ENCODE assay signal across 3 fruit fly cellular contexts in the genomic region with DNA sequence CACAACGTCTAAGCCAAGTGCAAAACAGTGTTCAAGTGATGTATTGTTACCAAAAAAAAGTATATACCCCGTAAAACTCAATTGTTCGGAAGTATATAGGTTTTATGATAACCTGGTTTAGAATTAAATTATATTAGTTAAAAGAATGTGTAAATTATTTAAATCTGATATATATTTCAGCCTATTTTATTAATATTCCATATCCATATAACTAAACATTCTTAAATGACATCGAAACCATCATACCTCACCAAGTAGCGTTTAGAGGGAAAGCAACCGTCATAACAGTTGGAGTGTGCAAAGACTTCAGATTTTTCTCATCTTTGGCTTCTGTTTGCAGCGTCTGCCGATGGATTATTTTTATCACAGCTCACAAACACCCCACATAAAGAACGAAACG.
TF ChIP-seq lines count a peak whose summit lies in the region.

No protein-coding gene starts in this region.

TF ChIP-seq in whole organism, embryonic, 481 proteins besides CTCF, POLR2A, EP300 and RAD21 (continued from another document and continues in another):
- TF ChIP-seq Hand (GFP tag; optimal IDR thresholded peaks at IDR 0.05; lab: Kevin White, UChicago) (peak; percentile 67), maf-S (GFP tag; optimal IDR thresholded peaks at IDR 0.05; lab: Kevin White, UChicago) (no peak), CG7372 (GFP tag; IDR thresholded peaks at IDR 0.05; lab: Robert Waterston, UW) (peak; percentile 78), gem (tag; optimal IDR thresholded peaks at IDR 0.05; lab: Kevin White, UChicago) (peak; percentile 92), HmgZ (tag; optimal IDR thresholded peaks at IDR 0.05; lab: Kevin White, UChicago) (peak; percentile 54), CG34422 (GFP tag; IDR thresholded peaks at IDR 0.05; lab: Robert Waterston, UW) (peak; percentile 83), tll (GFP tag; optimal IDR thresholded peaks at IDR 0.05; lab: Kevin White, UChicago) (no peak), CG13894 (tag; optimal IDR thresholded peaks at IDR 0.05; lab: Kevin White, UChicago) (peak; percentile 63), HHEX (GFP tag; optimal IDR thresholded peaks at IDR 0.05; lab: Kevin White, UChicago) (peak; percentile 64), CG1024 (GFP tag; IDR thresholded peaks at IDR 0.05; lab: Robert Waterston, UW) (peak; percentile 55; the same call in 1 of the 2 replicates), ranshi (GFP tag; IDR thresholded peaks at IDR 0.05; lab: Robert Waterston, UW) (peak; percentile 83; the same call in 1 of the 2 replicates), crol (GFP tag; IDR thresholded peaks at IDR 0.05; lab: Robert Waterston, UW) (peak; percentile 49; the same call in 1 of the 2 replicates), CG10267 (tag; optimal IDR thresholded peaks at IDR 0.05; lab: Kevin White, UChicago) (peak; percentile 83), CG30020 (tag; optimal IDR thresholded peaks at IDR 0.05; lab: Kevin White, UChicago) (peak; percentile 36), sim (GFP tag; IDR thresholded peaks at IDR 0.05; lab: Robert Waterston, UW) (peak; percentile 71), schlank (tag; optimal IDR thresholded peaks at IDR 0.05; lab: Kevin White, UChicago) (peak; percentile 2), CG8388 (GFP tag; optimal IDR thresholded peaks at IDR 0.05; lab: Kevin White, UChicago) (peak; percentile 88), nom (GFP tag; optimal IDR thresholded peaks at IDR 0.05; lab: Kevin White, UChicago) (peak; percentile 36), tgo (GFP tag; IDR thresholded peaks at IDR 0.05; lab: Robert Waterston, UW) (peak; percentile 88), otp (GFP tag; IDR thresholded peaks at IDR 0.05; lab: Robert Waterston, UW) (peak; percentile 85), CG14441 (GFP tag; IDR thresholded peaks at IDR 0.05; lab: Robert Waterston, UW) (peak; percentile 66; the same call in 1 of the 2 replicates), Bgb (GFP tag; IDR thresholded peaks at IDR 0.05; lab: Robert Waterston, UW; ENCODE audit: partially characterized antibody) (no peak), HLH54F (GFP tag; optimal IDR thresholded peaks at IDR 0.05; lab: Kevin White, UChicago) (no peak), oc (tag; optimal IDR thresholded peaks at IDR 0.05; lab: Kevin White, UChicago) (peak; percentile 85), cas (GFP tag; IDR thresholded peaks at IDR 0.05; lab: Robert Waterston, UW) (peak; percentile 42; the same call in 1 of the 2 replicates), Myb (GFP tag; optimal IDR thresholded peaks at IDR 0.05; lab: Kevin White, UChicago) (no peak), ci (GFP tag; IDR thresholded peaks at IDR 0.05; lab: Robert Waterston, UW) (peak; percentile 76), CG6254 (GFP tag; optimal IDR thresholded peaks at IDR 0.05; lab: Kevin White, UChicago) (peak; percentile 42), Ssrp (tag; optimal IDR thresholded peaks at IDR 0.05; lab: Kevin White, UChicago) (peak; percentile 89), Aef1 (GFP tag; IDR thresholded peaks at IDR 0.05; lab: Robert Waterston, UW) (peak; percentile 64), CG8359 (GFP tag; optimal IDR thresholded peaks at IDR 0.05; lab: Kevin White, UChicago; ENCODE audit: borderline replicate concordance) (peak; percentile 14), Deaf1 (tag; optimal IDR thresholded peaks at IDR 0.05; lab: Kevin White, UChicago) (peak; percentile 55), Fer3 (tag; optimal IDR thresholded peaks at IDR 0.05; lab: Kevin White, UChicago) (peak; percentile 84), CG13424 (tag; optimal IDR thresholded peaks at IDR 0.05; lab: Kevin White, UChicago) (peak; percentile 86), al (GFP tag; IDR thresholded peaks at IDR 0.05; lab: Robert Waterston, UW) (peak; percentile 64), CG6175 (GFP tag; IDR thresholded peaks at IDR 0.05; lab: Robert Waterston, UW) (0 out of 3 replicates have a peak, but pooled peaks have one; percentile 15), E2f1 (GFP tag; IDR thresholded peaks at IDR 0.05; lab: Robert Waterston, UW) (peak; percentile 80), sob (GFP tag; IDR thresholded peaks at IDR 0.05; lab: Robert Waterston, UW) (peak; percentile 82), ind (GFP tag; optimal IDR thresholded peaks at IDR 0.05; lab: Kevin White, UChicago) (peak; percentile 58), CG17359 (tag; optimal IDR thresholded peaks at IDR 0.05; lab: Kevin White, UChicago) (peak; percentile 90), CG5953 (GFP tag; IDR thresholded peaks at IDR 0.05; lab: Robert Waterston, UW) (peak; percentile 83)

TF ChIP-seq in whole organism, prepupa, 60 proteins besides CTCF, POLR2A, EP300 and RAD21 (continued from another document):
- TF ChIP-seq Sox14 (GFP tag; optimal IDR thresholded peaks at IDR 0.05; lab: Kevin White, UChicago) (peak; percentile 56), achi (GFP tag; optimal IDR thresholded peaks at IDR 0.05; lab: Kevin White, UChicago) (peak; percentile 85), CG10669 (GFP tag; optimal IDR thresholded peaks at IDR 0.05; lab: Kevin White, UChicago) (peak; percentile 76), CG15336 (GFP tag; IDR thresholded peaks at IDR 0.05; lab: Robert Waterston, UW) (peak; percentile 86), CG3919 (GFP tag; optimal IDR thresholded peaks at IDR 0.05; lab: Kevin White, UChicago) (peak; percentile 82), Eip78C (GFP tag; lab: Kevin White, UChicago) (peak; percentile 93), vri (GFP tag; optimal IDR thresholded peaks at IDR 0.05; lab: Kevin White, UChicago) (peak; percentile 40), lz (GFP tag; optimal IDR thresholded peaks at IDR 0.05; lab: Kevin White, UChicago) (peak; percentile 62), Eip75B (GFP tag; optimal IDR thresholded peaks at IDR 0.05; lab: Kevin White, UChicago) (peak; percentile 58), CG9139 (GFP tag; optimal IDR thresholded peaks at IDR 0.05; lab: Kevin White, UChicago) (peak; percentile 52), spab (GFP tag; optimal IDR thresholded peaks at IDR 0.05; lab: Kevin White, UChicago) (peak; percentile 64), dsx (GFP tag; optimal IDR thresholded peaks at IDR 0.05; lab: Kevin White, UChicago; ENCODE audit: poor library complexity, severe bottlenecking) (peak; percentile 83), acj6 (GFP tag; optimal IDR thresholded peaks at IDR 0.05; lab: Kevin White, UChicago) (peak; percentile 87), Gug (GFP tag; IDR thresholded peaks at IDR 0.05; lab: Robert Waterston, UW) (peak; percentile 73; the same call in 1 of the 2 replicates), CG3032 (tag; optimal IDR thresholded peaks at IDR 0.05; lab: Kevin White, UChicago) (peak; percentile 83), CG16779 (tag; optimal IDR thresholded peaks at IDR 0.05; lab: Kevin White, UChicago) (peak; percentile 46), net (GFP tag; optimal IDR thresholded peaks at IDR 0.05; lab: Kevin White, UChicago) (peak; percentile 80), CG32006 (GFP tag; optimal IDR thresholded peaks at IDR 0.05; lab: Kevin White, UChicago) (peak; percentile 87), CG6276 (GFP tag; optimal IDR thresholded peaks at IDR 0.05; lab: Kevin White, UChicago) (peak; percentile 40), CG8319 (GFP tag; optimal IDR thresholded peaks at IDR 0.05; lab: Kevin White, UChicago) (peak; percentile 10), eg (GFP tag; IDR thresholded peaks at IDR 0.05; lab: Robert Waterston, UW) (peak; percentile 88), ss (GFP tag; optimal IDR thresholded peaks at IDR 0.05; lab: Kevin White, UChicago) (peak; percentile 20 to 54), CG10631 (GFP tag; optimal IDR thresholded peaks at IDR 0.05; lab: Kevin White, UChicago) (peak; percentile 87), Smox (GFP tag; optimal IDR thresholded peaks at IDR 0.05; lab: Kevin White, UChicago) (peak; percentile 73), Met (GFP tag; optimal IDR thresholded peaks at IDR 0.05; lab: Kevin White, UChicago) (peak; percentile 73), Eip93F (GFP tag; optimal IDR thresholded peaks at IDR 0.05; lab: Kevin White, UChicago) (no peak), CG11762 (GFP tag; optimal IDR thresholded peaks at IDR 0.05; lab: Kevin White, UChicago; ENCODE audit: insufficient read depth) (peak; percentile 71), CG31627 (GFP tag; optimal IDR thresholded peaks at IDR 0.05; lab: Kevin White, UChicago) (peak; percentile 55), CG6854 (GFP tag; optimal IDR thresholded peaks at IDR 0.05; lab: Kevin White, UChicago) (peak; percentile 17), CG1621 (tag; optimal IDR thresholded peaks at IDR 0.05; lab: Kevin White, UChicago) (peak; percentile 56), svp (GFP tag; lab: Kevin White, UChicago) (peak; percentile 72), CG6808 (GFP tag; optimal IDR thresholded peaks at IDR 0.05; lab: Kevin White, UChicago) (peak; percentile 73), Hr38 (GFP tag; optimal IDR thresholded peaks at IDR 0.05; lab: Kevin White, UChicago) (no peak), CG11294 (GFP tag; IDR thresholded peaks at IDR 0.05; lab: Robert Waterston, UW) (peak; percentile 58), Blimp-1 (GFP tag; optimal IDR thresholded peaks at IDR 0.05; lab: Kevin White, UChicago) (peak; percentile 44), topi (GFP tag; optimal IDR thresholded peaks at IDR 0.05; lab: Kevin White, UChicago) (peak; percentile 67), Sox15 (GFP tag; optimal IDR thresholded peaks at IDR 0.05; lab: Kevin White, UChicago) (peak; percentile 50), fd59A (GFP tag; optimal IDR thresholded peaks at IDR 0.05; lab: Kevin White, UChicago) (peak; percentile 60), cyc (GFP tag; optimal IDR thresholded peaks at IDR 0.05; lab: Kevin White, UChicago) (peak; percentile 63), CG6792 (GFP tag; optimal IDR thresholded peaks at IDR 0.05; lab: Kevin White, UChicago) (peak; percentile 75)

TF ChIP-seq in whole organism, wandering third instar larva, 38 proteins besides CTCF, POLR2A, EP300 and RAD21 (continued from another document):
- no peak for TF ChIP-seq CG32264 (GFP tag; optimal IDR thresholded peaks at IDR 0.05; lab: Kevin White, UChicago)
- peak; percentile 50 for TF ChIP-seq sv (GFP tag; optimal IDR thresholded peaks at IDR 0.05; lab: Kevin White, UChicago)
- TF ChIP-seq psq (GFP tag; optimal IDR thresholded peaks at IDR 0.05; lab: Kevin White, UChicago), result peak; percentile 78
- TF ChIP-seq brk (GFP tag; optimal IDR thresholded peaks at IDR 0.05; lab: Kevin White, UChicago), result peak; percentile 81
- TF ChIP-seq ey (GFP tag; optimal IDR thresholded peaks at IDR 0.05; lab: Kevin White, UChicago), result peak; percentile 55
- no peak for TF ChIP-seq lola (GFP tag; optimal IDR thresholded peaks at IDR 0.05; lab: Kevin White, UChicago)
- no peak for TF ChIP-seq Rel (GFP tag; optimal IDR thresholded peaks at IDR 0.05; lab: Kevin White, UChicago)
- TF ChIP-seq Rel (tag; optimal IDR thresholded peaks at IDR 0.05; lab: Kevin White, UChicago), result peak; percentile 45
- no peak for TF ChIP-seq Dif (GFP tag; optimal IDR thresholded peaks at IDR 0.05; lab: Kevin White, UChicago; ENCODE audit: partially characterized antibody)
- TF ChIP-seq Hnf4 (GFP tag; optimal IDR thresholded peaks at IDR 0.05; lab: Kevin White, UChicago), result peak; percentile 45
- TF ChIP-seq tai (GFP tag; optimal IDR thresholded peaks at IDR 0.05; lab: Kevin White, UChicago), result peak; percentile 28
- TF ChIP-seq dl (GFP tag; optimal IDR thresholded peaks at IDR 0.05; lab: Kevin White, UChicago; ENCODE audit: insufficient read depth in 1 of 2, partially characterized antibody in 2 of 2), result no peak
- no peak for TF ChIP-seq usp (GFP tag; optimal IDR thresholded peaks at IDR 0.05; lab: Kevin White, UChicago)
- TF ChIP-seq fru (GFP tag; optimal IDR thresholded peaks at IDR 0.05; lab: Kevin White, UChicago), result peak; percentile 68
- TF ChIP-seq CG9705 (GFP tag; optimal IDR thresholded peaks at IDR 0.05; lab: Kevin White, UChicago), result peak; percentile 52
